Fruit fly (Drosophila melanogaster): ENCODE measurements around the gene CG45307.

CG45307 gene

DNA sequence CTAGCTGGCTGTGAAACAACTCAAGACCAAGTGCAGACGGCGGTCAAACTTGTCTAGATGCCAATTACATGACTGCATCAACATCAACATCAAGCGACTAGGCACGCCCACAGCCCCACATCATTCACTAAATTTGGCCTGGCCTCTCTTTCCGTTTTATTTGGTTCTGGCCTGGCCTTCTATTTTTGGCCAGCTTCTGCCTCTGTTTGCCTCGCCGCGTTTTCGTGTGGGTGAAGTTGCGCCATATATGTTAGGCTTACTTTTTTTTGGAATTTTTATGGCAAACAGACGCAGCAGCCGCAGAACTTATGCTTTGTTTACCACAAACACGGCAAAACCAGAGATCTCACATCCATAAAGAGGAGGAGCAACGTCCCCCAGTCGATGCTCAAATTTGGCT, 36.5 kb downstream of the CG45307 start:
- TF ChIP-seq CG5204 (GFP tag; optimal IDR thresholded peaks at IDR 0.05) (no peak), kay (GFP tag; ENCODE audit: borderline replicate concordance) (peak; percentile 25)

DNA sequence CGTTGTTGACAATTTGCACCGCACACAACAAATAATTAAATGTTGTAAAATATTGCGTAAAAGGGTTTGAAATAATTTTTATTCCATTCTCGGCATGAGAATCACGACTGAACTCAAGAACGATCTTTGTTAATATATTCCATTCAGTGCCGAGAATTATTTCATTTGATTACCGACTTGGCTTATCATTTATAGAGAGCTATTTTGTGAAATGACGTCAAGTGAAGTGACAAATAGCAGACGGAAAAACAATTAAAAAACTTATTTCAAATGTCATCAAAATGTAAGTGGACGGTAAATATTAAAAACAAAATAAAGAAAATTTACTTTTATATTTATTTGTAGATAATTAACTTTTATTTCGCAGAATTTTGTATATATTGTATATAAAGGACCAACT, 37.4 kb downstream of the CG45307 start:
- TF ChIP-seq pad (GFP tag; optimal IDR thresholded peaks at IDR 0.05) = no peak
- TF ChIP-seq ovo (GFP tag; optimal IDR thresholded peaks at IDR 0.05) = no peak
- TF ChIP-seq cic (GFP tag; optimal IDR thresholded peaks at IDR 0.05) = peak; percentile 13
- TF ChIP-seq kay (GFP tag; ENCODE audit: borderline replicate concordance) = peak; percentile 59
- no peak for TF ChIP-seq CG33017 (tag; optimal IDR thresholded peaks at IDR 0.05)
- TF ChIP-seq bab1 (GFP tag; optimal IDR thresholded peaks at IDR 0.05) = no peak
- no peak for TF ChIP-seq Mnt (GFP tag; optimal IDR thresholded peaks at IDR 0.05)
- TF ChIP-seq CG14711 (tag; optimal IDR thresholded peaks at IDR 0.05) = no peak
- no peak for TF ChIP-seq CG7045 (GFP tag; optimal IDR thresholded peaks at IDR 0.05)
- no peak for TF ChIP-seq CG7101 (tag; optimal IDR thresholded peaks at IDR 0.05)
- TF ChIP-seq tj (GFP tag; optimal IDR thresholded peaks at IDR 0.05) = no peak

DNA sequence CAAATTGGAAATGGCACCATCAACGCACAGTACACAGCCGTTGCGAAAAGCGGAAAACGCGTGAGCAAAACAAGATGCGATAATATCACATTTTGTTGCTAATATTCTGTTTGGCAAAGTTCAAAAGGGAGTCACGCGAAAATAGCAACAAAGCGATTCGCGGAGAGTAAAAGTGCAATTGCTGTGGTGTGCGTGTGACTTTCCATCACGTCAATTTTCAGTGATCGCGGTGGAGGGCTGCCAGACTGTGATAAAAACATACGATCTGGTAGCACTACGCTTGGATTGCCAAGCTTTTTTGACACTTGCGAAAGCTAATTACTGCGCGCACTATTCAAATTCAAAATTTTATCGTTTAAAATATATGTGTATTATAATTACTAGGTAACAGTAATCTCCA, 42.5 kb downstream of the CG45307 start, which contains the start of gene Hnf4:
Hnf4 (minus strand) TSS at position 199 of the 400 bp plus-strand sequence.
- TF ChIP-seq CG1620 (GFP tag; optimal IDR thresholded peaks at IDR 0.05) (peak; percentile 7), CG7045 (GFP tag; optimal IDR thresholded peaks at IDR 0.05) (no peak), Hr96 (GFP tag; optimal IDR thresholded peaks at IDR 0.05) (no peak), cnc (optimal IDR thresholded peaks at IDR 0.05) (no peak), tj (GFP tag; optimal IDR thresholded peaks at IDR 0.05) (peak; percentile 87), cic (GFP tag; optimal IDR thresholded peaks at IDR 0.05) (peak; percentile 55), pad (GFP tag; optimal IDR thresholded peaks at IDR 0.05) (peak; percentile 1), CG7101 (tag; optimal IDR thresholded peaks at IDR 0.05) (no peak), CG14711 (tag; optimal IDR thresholded peaks at IDR 0.05) (no peak), CG11617 (GFP tag; optimal IDR thresholded peaks at IDR 0.05) (no peak), bab1 (GFP tag; optimal IDR thresholded peaks at IDR 0.05) (no peak), ovo (GFP tag; optimal IDR thresholded peaks at IDR 0.05) (no peak), Crg-1 (GFP tag; optimal IDR thresholded peaks at IDR 0.05) (no peak), Clk (GFP tag; optimal IDR thresholded peaks at IDR 0.05) (no peak), CG12768 (GFP tag; optimal IDR thresholded peaks at IDR 0.05) (no peak), kay (GFP tag; ENCODE audit: borderline replicate concordance) (no peak), toe (GFP tag; optimal IDR thresholded peaks at IDR 0.05) (no peak), CG5204 (GFP tag; optimal IDR thresholded peaks at IDR 0.05) (no peak)

DNA sequence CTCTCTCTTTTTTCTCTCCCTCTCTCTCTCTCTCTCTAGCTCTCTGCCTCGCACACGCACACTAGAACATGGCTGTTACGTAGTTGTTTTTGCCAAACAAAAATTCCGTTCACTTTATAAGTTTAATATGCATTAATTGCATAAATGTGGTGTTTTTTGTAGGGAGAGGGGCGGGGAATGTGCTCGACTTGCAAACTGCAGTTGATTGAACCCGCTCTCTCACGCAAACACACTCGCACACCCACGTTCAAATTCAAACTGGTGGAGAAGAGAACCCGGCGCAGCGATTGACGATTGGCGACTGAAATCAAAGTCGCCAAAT, 42.9 kb downstream of the CG45307 start:
- TF ChIP-seq Crg-1 (GFP tag; optimal IDR thresholded peaks at IDR 0.05) = no peak
- TF ChIP-seq bab1 (GFP tag; optimal IDR thresholded peaks at IDR 0.05) = peak; percentile 22
- no peak for TF ChIP-seq CG7101 (tag; optimal IDR thresholded peaks at IDR 0.05)
- no peak for TF ChIP-seq CG5204 (GFP tag; optimal IDR thresholded peaks at IDR 0.05)
- no peak for TF ChIP-seq CG1620 (GFP tag; optimal IDR thresholded peaks at IDR 0.05)
- no peak for TF ChIP-seq CG33017 (tag; optimal IDR thresholded peaks at IDR 0.05)
- no peak for TF ChIP-seq cnc (optimal IDR thresholded peaks at IDR 0.05)
- peak; percentile 51 for TF ChIP-seq cic (GFP tag; optimal IDR thresholded peaks at IDR 0.05)
- TF ChIP-seq kay (GFP tag; ENCODE audit: borderline replicate concordance) = no peak
- no peak for TF ChIP-seq toe (GFP tag; optimal IDR thresholded peaks at IDR 0.05)
- peak; percentile 64 for TF ChIP-seq CG12768 (GFP tag; optimal IDR thresholded peaks at IDR 0.05)
- TF ChIP-seq CG14711 (tag; optimal IDR thresholded peaks at IDR 0.05) = no peak
- TF ChIP-seq CG11617 (GFP tag; optimal IDR thresholded peaks at IDR 0.05) = peak; percentile 8
- TF ChIP-seq Hr96 (GFP tag; optimal IDR thresholded peaks at IDR 0.05) = peak; percentile 5
- peak; percentile 99 for TF ChIP-seq tj (GFP tag; optimal IDR thresholded peaks at IDR 0.05)
- TF ChIP-seq CG7045 (GFP tag; optimal IDR thresholded peaks at IDR 0.05) = no peak
- TF ChIP-seq Clk (GFP tag; optimal IDR thresholded peaks at IDR 0.05) = no peak
- TF ChIP-seq ovo (GFP tag; optimal IDR thresholded peaks at IDR 0.05) = peak; percentile 95
- TF ChIP-seq pad (GFP tag; optimal IDR thresholded peaks at IDR 0.05) = peak; percentile 87
- peak; percentile 29 for TF ChIP-seq Mnt (GFP tag; optimal IDR thresholded peaks at IDR 0.05)

DNA sequence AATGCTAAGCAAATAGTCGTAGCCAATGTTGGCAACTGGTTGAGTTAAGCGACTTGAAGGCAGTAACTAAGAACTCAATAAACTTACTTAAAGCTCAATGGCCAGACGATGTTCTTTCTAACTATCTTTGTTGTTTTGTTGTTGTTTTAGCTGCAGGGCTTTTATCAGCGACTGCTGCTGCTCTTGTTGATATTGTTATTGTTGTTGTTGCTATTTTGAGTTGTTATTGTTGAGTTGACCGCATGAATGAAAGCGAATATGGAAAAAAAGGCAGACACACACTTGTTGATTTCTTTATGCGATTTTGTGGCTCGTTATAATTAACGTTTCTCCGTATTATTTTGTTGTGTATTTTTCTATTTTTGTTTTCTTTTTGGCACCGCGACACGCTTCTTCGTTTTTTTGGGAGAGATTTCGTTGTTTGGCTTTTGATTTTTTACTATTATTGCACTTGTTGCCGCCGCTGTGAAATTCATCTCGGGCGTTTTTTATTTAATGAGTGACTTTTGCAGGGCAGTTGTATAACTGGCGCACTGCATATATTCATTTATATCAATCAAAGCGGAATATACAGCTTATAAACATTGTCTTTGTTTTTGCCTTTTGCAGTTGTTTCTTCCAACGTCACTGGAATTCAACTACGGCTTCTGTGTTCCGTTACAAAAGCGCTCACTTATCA, 43.4 kb downstream of the CG45307 start:
- TF ChIP-seq cic (GFP tag; optimal IDR thresholded peaks at IDR 0.05) (peak; percentile 97), Hr96 (GFP tag; optimal IDR thresholded peaks at IDR 0.05) (no peak)

DNA sequence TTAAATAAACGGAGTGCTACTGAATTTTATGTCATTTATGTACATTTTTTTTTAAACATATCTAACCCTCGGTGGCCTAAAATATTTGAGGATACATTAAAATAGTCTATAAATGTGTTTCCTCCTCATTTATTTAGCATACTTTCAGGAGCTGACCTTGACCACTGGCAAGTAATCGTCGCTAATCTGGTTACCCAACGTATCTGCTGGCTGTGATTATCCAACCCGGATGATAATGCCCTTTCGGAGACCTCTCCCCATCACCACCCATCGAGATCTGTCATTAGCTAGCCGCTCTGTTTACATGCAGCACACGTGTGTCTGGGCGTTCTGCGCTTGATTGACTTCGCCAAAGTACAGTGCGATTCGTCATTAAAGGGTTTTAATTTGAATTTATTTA, 44.4 kb downstream of the CG45307 start:
- TF ChIP-seq cic (GFP tag; optimal IDR thresholded peaks at IDR 0.05) (peak; percentile 23), Mnt (GFP tag; optimal IDR thresholded peaks at IDR 0.05) (peak; percentile 65), ovo (GFP tag; optimal IDR thresholded peaks at IDR 0.05) (peak; percentile 40), CG33017 (tag; optimal IDR thresholded peaks at IDR 0.05) (peak; percentile 19), kay (GFP tag; ENCODE audit: borderline replicate concordance) (no peak), cnc (optimal IDR thresholded peaks at IDR 0.05) (peak in 1 of 2 experiments; percentile 29), toe (GFP tag; optimal IDR thresholded peaks at IDR 0.05) (peak; percentile 35), CG12768 (GFP tag; optimal IDR thresholded peaks at IDR 0.05) (peak; percentile 29), Hr96 (GFP tag; optimal IDR thresholded peaks at IDR 0.05) (no peak)
